Worm (Caenorhabditis elegans) whole organism, young adult: ENCODE data around the gene F38A6.4.

Experiments used
- B0261.1 ChIP-seq: sonication (generic microtip); optimal IDR thresholded peaks from 2 replicates; lab custom pipeline; 2016; ENCODE audit warnings: mild to moderate bottlenecking, missing genetic modification characterization, moderate library complexity, missing compliant biosample characterization
- D2030.7 ChIP-seq: fragments of 200-800 bp; sonication (Bioruptor generic); IDR thresholded peaks from 2 replicates; pipeline ENCODE4 v1.3.6; 2022; ENCODE audit warnings: missing genetic modification reagents, missing genetic modification characterization, missing compliant biosample characterization
- F10E7.11 ChIP-seq: sonication (generic microtip); optimal IDR thresholded peaks from 2 replicates; lab custom pipeline; 2017; ENCODE audit warnings: mild to moderate bottlenecking, missing genetic modification characterization, moderate library complexity, missing compliant biosample characterization
- F22D6.2 ChIP-seq: sonication (generic microtip); optimal IDR thresholded peaks from 2 replicates; lab custom pipeline; 2016; ENCODE audit warnings: mild to moderate bottlenecking, missing genetic modification characterization, missing compliant biosample characterization
- F52B5.7 ChIP-seq: sonication (generic microtip); optimal IDR thresholded peaks from 2 replicates; lab custom pipeline; 2016; ENCODE audit warnings: mild to moderate bottlenecking, missing genetic modification characterization, missing compliant biosample characterization
- F57A8.1 ChIP-seq: fragments of 200-800 bp; sonication (Bioruptor generic); optimal IDR thresholded peaks from 2 replicates; lab custom pipeline; 2018; ENCODE audit warnings: mild to moderate bottlenecking, missing genetic modification characterization, moderate library complexity, missing compliant biosample characterization
- F57C9.4 ChIP-seq: sonication (generic microtip); optimal IDR thresholded peaks from 2 replicates; lab custom pipeline; 2017; ENCODE audit warnings: mild to moderate bottlenecking, missing genetic modification characterization, missing compliant biosample characterization
- K11D2.4 ChIP-seq: fragments of 200-800 bp; sonication (Bioruptor generic); IDR thresholded peaks from 2 replicates; pipeline ENCODE4 v1.3.6; 2022; ENCODE audit warnings: missing genetic modification reagents, missing genetic modification characterization, missing compliant biosample characterization
- Y53F4B.3 ChIP-seq: fragments of 200-800 bp; sonication (Bioruptor generic); IDR thresholded peaks from 2 replicates; pipeline ENCODE4 v1.3.6; 2022; ENCODE audit warnings: missing genetic modification reagents, missing genetic modification characterization, missing compliant biosample characterization
- Y56A3A.18 ChIP-seq: fragments of 200-800 bp; sonication (Bioruptor generic); IDR thresholded peaks from 2 replicates; pipeline ENCODE4 v1.3.6; 2022; ENCODE audit warnings: missing genetic modification reagents, missing genetic modification characterization, missing compliant biosample characterization
- Y67H2A.10 ChIP-seq: fragments of 200-800 bp; sonication (Bioruptor generic); conservative IDR thresholded peaks from 2 replicates; pipeline ENCODE4 v1.3.6; 2022; ENCODE audit warnings: missing genetic modification reagents, missing genetic modification characterization, missing compliant biosample characterization
- Y79H2A.3 ChIP-seq: fragments of 200-800 bp; sonication (Bioruptor generic); conservative IDR thresholded peaks from 2 replicates; pipeline ENCODE4 v1.3.6; 2022; ENCODE audit warnings: missing genetic modification reagents, missing genetic modification characterization, missing compliant biosample characterization
- Y95B8A.8 ChIP-seq: fragments of 200-800 bp; sonication (Bioruptor generic); IDR thresholded peaks from 2 replicates; pipeline ENCODE4 v1.3.6; 2022; ENCODE audit warnings: missing genetic modification reagents, missing genetic modification characterization, missing compliant biosample characterization
- akir-1 ChIP-seq: fragments of 200-800 bp; sonication (Bioruptor generic); optimal IDR thresholded peaks from 2 replicates; lab custom pipeline; 2018; ENCODE audit warnings: mild to moderate bottlenecking, missing genetic modification characterization, moderate library complexity, missing compliant biosample characterization
- aptf-2 ChIP-seq: fragments of 200-800 bp; sonication (Bioruptor generic); conservative IDR thresholded peaks from 2 replicates; pipeline ENCODE4 v1.3.6; 2022; ENCODE audit warnings: missing genetic modification reagents, missing genetic modification characterization, missing compliant biosample characterization
- atf-7 ChIP-seq: sonication (generic microtip); optimal IDR thresholded peaks from 2 replicates; lab custom pipeline; 2017; ENCODE audit warnings: mild to moderate bottlenecking, missing genetic modification characterization, missing compliant biosample characterization
- attf-3 ChIP-seq: fragments of 200-800 bp; sonication (Bioruptor generic); conservative IDR thresholded peaks from 2 replicates; pipeline ENCODE4 v1.3.6; 2022; ENCODE audit warnings: missing genetic modification reagents, missing genetic modification characterization, missing compliant biosample characterization
- attf-5 ChIP-seq: fragments of 200-800 bp; sonication (Bioruptor generic); optimal IDR thresholded peaks from 2 replicates; lab custom pipeline; 2018; ENCODE audit warnings: mild to moderate bottlenecking, missing genetic modification characterization, missing compliant biosample characterization
- ccch-3 ChIP-seq: fragments of 200-800 bp; sonication (Bioruptor generic); optimal IDR thresholded peaks from 2 replicates; lab custom pipeline; 2018; ENCODE audit warnings: mild to moderate bottlenecking, missing genetic modification characterization, missing compliant biosample characterization
- ceh-100 ChIP-seq: fragments of 200-800 bp; sonication (Bioruptor generic); IDR thresholded peaks from 2 replicates; pipeline ENCODE4 v1.3.6; 2022; ENCODE audit warnings: missing genetic modification reagents, missing genetic modification characterization, missing compliant biosample characterization
- ceh-40 ChIP-seq: fragments of 200-800 bp; sonication (Bioruptor generic); IDR thresholded peaks from 2 replicates; pipeline ENCODE4 v1.3.6; 2022; ENCODE audit warnings: missing genetic modification characterization, missing compliant biosample characterization
- ceh-79 ChIP-seq: sonication (generic microtip); optimal IDR thresholded peaks from 2 replicates; lab custom pipeline; 2017; ENCODE audit warnings: mild to moderate bottlenecking, missing genetic modification characterization, missing compliant biosample characterization
- ceh-91 ChIP-seq: fragments of 200-800 bp; sonication (Bioruptor generic); IDR thresholded peaks from 2 replicates; pipeline ENCODE4 v1.3.6; 2022; ENCODE audit warnings: missing genetic modification reagents, missing genetic modification characterization, missing compliant biosample characterization
- die-1 ChIP-seq: sonication (generic microtip); optimal IDR thresholded peaks from 2 replicates; lab custom pipeline; 2016; ENCODE audit warnings: missing genotype, mild to moderate bottlenecking, missing genetic modification characterization, missing compliant biosample characterization
- dpl-1 ChIP-seq: fragments of 150-350 bp; optimal IDR thresholded peaks from 2 replicates; lab custom pipeline; 2014; ENCODE audit warnings: missing biosample characterization, missing genetic modification reagents, missing genetic modification characterization
- egrh-3 ChIP-seq: fragments of 200-800 bp; sonication (Bioruptor generic); IDR thresholded peaks from 2 replicates; pipeline ENCODE4 v1.3.6; 2022; ENCODE audit warnings: missing genetic modification reagents, missing genetic modification characterization, missing compliant biosample characterization
- ekl-4 ChIP-seq: fragments of 200-800 bp; sonication (Bioruptor generic); IDR thresholded peaks from 2 replicates; pipeline ENCODE4 v1.3.6; 2022; ENCODE audit warnings: missing genetic modification reagents, missing genetic modification characterization, missing compliant biosample characterization
- ets-4 ChIP-seq: fragments of 200-800 bp; sonication (Bioruptor generic); optimal IDR thresholded peaks from 2 replicates; lab custom pipeline; 2018; ENCODE audit warnings: mild to moderate bottlenecking, missing genetic modification characterization, missing compliant biosample characterization
- fkh-3 ChIP-seq: sonication (generic microtip); optimal IDR thresholded peaks from 2 replicates; lab custom pipeline; 2016; ENCODE audit warnings: mild to moderate bottlenecking, missing genetic modification characterization, missing compliant biosample characterization
- gei-17 ChIP-seq: fragments of 200-800 bp; sonication (Bioruptor generic); optimal IDR thresholded peaks from 2 replicates; lab custom pipeline; 2018; ENCODE audit warnings: mild to moderate bottlenecking, missing genetic modification characterization, missing compliant biosample characterization
- hlh-26 ChIP-seq: fragments of 200-800 bp; sonication (Bioruptor generic); conservative IDR thresholded peaks from 2 replicates; pipeline ENCODE4 v1.3.6; 2022; ENCODE audit warnings: missing genetic modification reagents, missing genetic modification characterization, missing compliant biosample characterization
- hmg-1.2 ChIP-seq: fragments of 200-800 bp; sonication (Bioruptor generic); IDR thresholded peaks from 2 replicates; pipeline ENCODE4 v1.3.6; 2022; ENCODE audit warnings: missing genetic modification reagents, missing genetic modification characterization, missing compliant biosample characterization
- hsf-1 ChIP-seq: fragments of 200-800 bp; sonication (Bioruptor generic); IDR thresholded peaks from 2 replicates; pipeline ENCODE4 v1.3.6; 2022; ENCODE audit warnings: missing genetic modification reagents, missing genetic modification characterization, missing compliant biosample characterization
- lag-1 ChIP-seq: fragments of 200-800 bp; sonication (Bioruptor generic); IDR thresholded peaks from 2 replicates; pipeline ENCODE4 v1.3.6; 2022; ENCODE audit warnings: missing genetic modification reagents, missing genetic modification characterization, missing compliant biosample characterization
- lin-35 ChIP-seq, 3 experiments: fragments of 150-350 bp in 2 of 3; sonication (generic microtip) in 1 of 3; optimal IDR thresholded peaks; 2 replicates each; lab custom pipeline; 2014 to 2018; ENCODE audit warnings: missing biosample characterization in 3 of 3, missing genetic modification characterization in 3 of 3, missing genetic modification reagents in 3 of 3
- lir-1 ChIP-seq: fragments of 200-800 bp; sonication (Bioruptor generic); conservative IDR thresholded peaks from 2 replicates; pipeline ENCODE4 v1.3.6; 2022; ENCODE audit warnings: missing genetic modification reagents, missing genetic modification characterization, missing compliant biosample characterization
- lsl-1 ChIP-seq: fragments of 200-800 bp; sonication (Bioruptor generic); optimal IDR thresholded peaks from 2 replicates; lab custom pipeline; 2018; ENCODE audit warnings: mild to moderate bottlenecking, missing genetic modification characterization, moderate library complexity, missing compliant biosample characterization
- mel-28 ChIP-seq: sonication (generic microtip); optimal IDR thresholded peaks from 2 replicates; lab custom pipeline; 2016; ENCODE audit warnings: borderline replicate concordance, mild to moderate bottlenecking, missing genetic modification characterization, missing compliant biosample characterization
- mes-4 ChIP-seq: sonication (generic microtip); optimal IDR thresholded peaks from 2 replicates; lab custom pipeline; 2016; ENCODE audit warnings: missing genotype, missing genetic modification characterization, missing compliant biosample characterization
- mxl-1 ChIP-seq: sonication (generic microtip); optimal IDR thresholded peaks from 2 replicates; lab custom pipeline; 2016; ENCODE audit warnings: missing genetic modification characterization, missing compliant biosample characterization
- pha-4 ChIP-seq: fragments of 150-350 bp; sonication (generic microtip); optimal IDR thresholded peaks from 2 replicates; lab custom pipeline; 2014; ENCODE audit warnings: missing biosample characterization, missing genetic modification reagents, missing genetic modification characterization
- rpc-1 ChIP-seq, 2 experiments: fragments of 150-350 bp in 1 of 2; sonication (generic microtip) in 1 of 2; optimal IDR thresholded peaks; 2 replicates each; lab custom pipeline; 2014 to 2018; ENCODE audit warnings: missing biosample characterization in 1 of 2, missing genetic modification characterization in 1 of 2, missing genetic modification reagents in 1 of 2, missing genotype in 1 of 2
- sptf-2 ChIP-seq: fragments of 200-800 bp; sonication (Bioruptor generic); optimal IDR thresholded peaks from 2 replicates; lab custom pipeline; 2018; ENCODE audit warnings: mild to moderate bottlenecking, missing genetic modification characterization, missing compliant biosample characterization
- tbp1 ChIP-seq: fragments of 200-800 bp; sonication (Bioruptor generic); optimal IDR thresholded peaks from 2 replicates; lab custom pipeline; 2018; ENCODE audit warnings: mild to moderate bottlenecking, missing genetic modification characterization, missing compliant biosample characterization
- tlf-1 ChIP-seq: fragments of 200-800 bp; sonication (Bioruptor generic); optimal IDR thresholded peaks from 2 replicates; lab custom pipeline; 2018; ENCODE audit warnings: mild to moderate bottlenecking, missing genetic modification characterization, missing compliant biosample characterization
- unc-62 ChIP-seq: fragments of 150-350 bp; optimal IDR thresholded peaks from 2 replicates; lab custom pipeline; 2014; ENCODE audit warnings: missing biosample characterization, missing genetic modification reagents, missing genetic modification characterization
- xnd-1 ChIP-seq: sonication (generic microtip); optimal IDR thresholded peaks from 2 replicates; lab custom pipeline; 2016; ENCODE audit warnings: missing genotype, missing genetic modification reagents, missing genetic modification characterization, missing compliant biosample characterization
- ztf-25 ChIP-seq: fragments of 200-800 bp; sonication (Bioruptor generic); IDR thresholded peaks from 2 replicates; pipeline ENCODE4 v1.3.6; 2022; ENCODE audit warnings: missing genetic modification reagents, missing genetic modification characterization, missing compliant biosample characterization
- ztf-26 ChIP-seq: sonication (generic microtip); optimal IDR thresholded peaks from 2 replicates; lab custom pipeline; 2017; ENCODE audit warnings: missing genetic modification characterization, missing compliant biosample characterization

F38A6.4 gene

ce11 chrV:20728763-20729350 lies 46.3 kb downstream of the F38A6.4 start, which contains the start of gene ipla-3 (continued):
- peak; percentile 94 for TF ChIP-seq hmg-1.2
- no peak for TF ChIP-seq lag-1 (GFP tag; lab: Robert Waterston, UW)
- no peak for TF ChIP-seq attf-3
- peak; percentile 50 for TF ChIP-seq tbp1 (GFP tag; lab: Kevin White, UChicago)
- TF ChIP-seq hlh-26 (GFP tag; lab: Robert Waterston, UW) = no peak
- no peak for TF ChIP-seq ztf-26 (tag; lab: Kevin White, UChicago)
- TF ChIP-seq ceh-79 (tag; lab: Kevin White, UChicago) = no peak
- no peak for TF ChIP-seq ceh-40 (GFP tag; lab: Robert Waterston, UW)
- peak; percentile 43 for TF ChIP-seq sptf-2 (GFP tag; lab: Kevin White, UChicago)
- no peak for TF ChIP-seq akir-1 (GFP tag; lab: Kevin White, UChicago)
- no peak for TF ChIP-seq B0261.1 (tag; lab: Kevin White, UChicago)
- TF ChIP-seq ets-4 (GFP tag; lab: Kevin White, UChicago) = no peak
- no peak for TF ChIP-seq Y53F4B.3 (GFP tag; lab: Robert Waterston, UW)
- no peak for TF ChIP-seq F10E7.11
- 0 out of 2 replicates have a peak, but pooled peaks have one; percentile 21 for TF ChIP-seq D2030.7 (GFP tag; lab: Robert Waterston, UW)
- no peak for TF ChIP-seq Y56A3A.18
- TF ChIP-seq aptf-2 (GFP tag; lab: Robert Waterston, UW) = no peak
- no peak for TF ChIP-seq ceh-91 (GFP tag; lab: Robert Waterston, UW)
- TF ChIP-seq Y95B8A.8 (GFP tag; lab: Robert Waterston, UW) = 0 out of 2 replicates have a peak, but pooled peaks have one; percentile 44
- no peak for TF ChIP-seq egrh-3 (GFP tag; lab: Robert Waterston, UW)
- TF ChIP-seq lin-35 (GFP tag; optimal IDR thresholded peaks at IDR 0.05; lab: Kevin White, UChicago) = peak in 1 of 3 experiments; percentile 26
- no peak for TF ChIP-seq K11D2.4 (GFP tag; lab: Robert Waterston, UW)
- TF ChIP-seq atf-7 = peak; percentile 64
- 0 out of 2 replicates have a peak, but pooled peaks have one; percentile 19 for TF ChIP-seq lir-1
- no peak for TF ChIP-seq mxl-1 (tag; lab: Kevin White, UChicago)
- peak; percentile 37 for TF ChIP-seq tlf-1 (GFP tag; lab: Kevin White, UChicago)
- TF ChIP-seq F57A8.1 = no peak
- TF ChIP-seq mel-28 (tag; lab: Kevin White, UChicago) = no peak
- no peak; the same call in 1 of the 2 replicates for TF ChIP-seq hsf-1 (GFP tag; lab: Robert Waterston, UW)
- no peak for TF ChIP-seq F57C9.4 (tag; lab: Kevin White, UChicago)
- TF ChIP-seq rpc-1 (optimal IDR thresholded peaks at IDR 0.05; lab: Kevin White, UChicago) = no peak
- TF ChIP-seq rpc-1 (tag; optimal IDR thresholded peaks at IDR 0.05; lab: Kevin White, UChicago) = no peak
- TF ChIP-seq unc-62 = peak; percentile 1
- no peak for TF ChIP-seq fkh-3 (tag; lab: Kevin White, UChicago)
- no peak for TF ChIP-seq F52B5.7 (tag; lab: Kevin White, UChicago)
- TF ChIP-seq mes-4 (tag; lab: Kevin White, UChicago) = no peak
- peak; percentile 1 for TF ChIP-seq F22D6.2 (tag; lab: Kevin White, UChicago)
- no peak for TF ChIP-seq ceh-100 (GFP tag; lab: Robert Waterston, UW)
- TF ChIP-seq die-1 = no peak
- TF ChIP-seq ztf-25 (GFP tag; lab: Robert Waterston, UW) = no peak
- peak; percentile 75 for TF ChIP-seq attf-5 (GFP tag; lab: Kevin White, UChicago)
- no peak for TF ChIP-seq gei-17 (GFP tag; lab: Kevin White, UChicago)
- no peak for TF ChIP-seq lsl-1 (GFP tag; lab: Kevin White, UChicago)
- peak; percentile 57 for TF ChIP-seq pha-4 (tag; lab: Kevin White, UChicago)
- no peak for TF ChIP-seq ccch-3 (GFP tag; lab: Kevin White, UChicago)
- TF ChIP-seq Y79H2A.3 (GFP tag; lab: Robert Waterston, UW) = no peak
- 0 out of 2 replicates have a peak, but pooled peaks have one; percentile 32 for TF ChIP-seq ekl-4 (GFP tag; lab: Robert Waterston, UW)
- TF ChIP-seq dpl-1 (GFP tag; lab: Kevin White, UChicago) = no peak
- no peak for TF ChIP-seq xnd-1 (tag; lab: Kevin White, UChicago)
- TF ChIP-seq Y67H2A.10 = no peak
